Worm (Caenorhabditis elegans) whole organism, young adult: ENCODE results near the gene asp-17.

ENCODE experiments used
- C06A6.2 ChIP-seq: fragments of 200-800 bp; sonication (Bioruptor generic); conservative IDR thresholded peaks from 2 replicates; pipeline ENCODE4 v1.3.6; 2022; ENCODE audit warnings: missing genetic modification characterization, missing compliant biosample characterization
- F49E8.2 ChIP-seq: sonication (generic microtip); optimal IDR thresholded peaks from 3 replicates; lab custom pipeline; 2017; ENCODE audit warnings: missing genetic modification characterization, mild to moderate bottlenecking, missing compliant biosample characterization, antibody characterized with exemption, moderate library complexity; ENCODE audit not compliant: insufficient read depth
- F55B11.4 ChIP-seq: sonication (generic microtip); optimal IDR thresholded peaks from 2 replicates; lab custom pipeline; 2016; ENCODE audit warnings: missing compliant biosample characterization, missing genetic modification characterization, borderline replicate concordance; ENCODE audit not compliant: insufficient read depth
- Y53G8AR.9 ChIP-seq: fragments of 200-800 bp; sonication (Bioruptor generic); conservative IDR thresholded peaks from 2 replicates; pipeline ENCODE4 v1.3.6; 2022; ENCODE audit warnings: missing genetic modification reagents, missing genetic modification characterization, missing compliant biosample characterization
- athp-1 ChIP-seq: sonication (generic microtip); optimal IDR thresholded peaks from 2 replicates; lab custom pipeline; 2017; ENCODE audit warnings: mild to moderate bottlenecking, missing genetic modification characterization, missing compliant biosample characterization
- attf-6 ChIP-seq: fragments of 200-800 bp; sonication (Bioruptor generic); IDR thresholded peaks from 2 replicates; pipeline ENCODE4 v1.3.6; 2022; ENCODE audit warnings: missing genetic modification reagents, missing genetic modification characterization, missing compliant biosample characterization
- ceh-40 ChIP-seq: fragments of 200-800 bp; sonication (Bioruptor generic); IDR thresholded peaks from 2 replicates; pipeline ENCODE4 v1.3.6; 2022; ENCODE audit warnings: missing genetic modification characterization, missing compliant biosample characterization
- egl-18 ChIP-seq: fragments of 200-800 bp; sonication (Bioruptor generic); IDR thresholded peaks from 2 replicates; pipeline ENCODE4 v1.3.6; 2022; ENCODE audit warnings: missing genetic modification reagents, missing genetic modification characterization, missing compliant biosample characterization
- ekl-4 ChIP-seq: fragments of 200-800 bp; sonication (Bioruptor generic); IDR thresholded peaks from 2 replicates; pipeline ENCODE4 v1.3.6; 2022; ENCODE audit warnings: missing genetic modification reagents, missing genetic modification characterization, missing compliant biosample characterization
- gei-17 ChIP-seq: fragments of 200-800 bp; sonication (Bioruptor generic); optimal IDR thresholded peaks from 2 replicates; lab custom pipeline; 2018; ENCODE audit warnings: mild to moderate bottlenecking, missing genetic modification characterization, missing compliant biosample characterization
- lin-54 ChIP-seq: fragments of 200-800 bp; sonication (Bioruptor generic); optimal IDR thresholded peaks from 2 replicates; lab custom pipeline; 2018; ENCODE audit warnings: mild to moderate bottlenecking, missing genetic modification characterization, missing compliant biosample characterization
- madf-6 ChIP-seq: fragments of 200-800 bp; sonication (Bioruptor generic); IDR thresholded peaks from 2 replicates; pipeline ENCODE4 v1.3.6; 2022; ENCODE audit warnings: missing genetic modification reagents, missing genetic modification characterization, missing compliant biosample characterization
- mcd-1 ChIP-seq: fragments of 200-800 bp; sonication (Bioruptor generic); IDR thresholded peaks from 2 replicates; pipeline ENCODE4 v1.3.6; 2022; ENCODE audit warnings: missing genetic modification reagents, missing genetic modification characterization, missing compliant biosample characterization
- mes-4 ChIP-seq: sonication (generic microtip); optimal IDR thresholded peaks from 2 replicates; lab custom pipeline; 2016; ENCODE audit warnings: missing genotype, missing genetic modification characterization, missing compliant biosample characterization
- sdz-38 ChIP-seq: sonication (generic microtip); optimal IDR thresholded peaks from 2 replicates; lab custom pipeline; 2016; ENCODE audit warnings: missing genotype, missing genetic modification characterization, missing compliant biosample characterization
- snpc-1.3 ChIP-seq: sonication (generic microtip); optimal IDR thresholded peaks from 2 replicates; lab custom pipeline; 2017; ENCODE audit warnings: missing genetic modification characterization, mild to moderate bottlenecking, missing compliant biosample characterization, antibody characterized with exemption, moderate library complexity, missing genotype, missing genetic modification reagents; ENCODE audit not compliant: insufficient read depth
- tbx-9 ChIP-seq: sonication (generic microtip); optimal IDR thresholded peaks from 2 replicates; lab custom pipeline; 2016; ENCODE audit warnings: borderline replicate concordance, missing genetic modification characterization, inconsistent platforms, missing compliant biosample characterization
- ztf-22 ChIP-seq: fragments of 200-800 bp; sonication (Bioruptor generic); optimal IDR thresholded peaks from 2 replicates; lab custom pipeline; 2018; ENCODE audit warnings: mild to moderate bottlenecking, missing genetic modification characterization, moderate library complexity, missing compliant biosample characterization
- ztf-6 ChIP-seq: fragments of 200-800 bp; sonication (Bioruptor generic); IDR thresholded peaks from 2 replicates; pipeline ENCODE4 v1.3.6; 2022; ENCODE audit warnings: missing genetic modification reagents, missing genetic modification characterization, missing compliant biosample characterization

asp-17 gene

ce11 chrV:18990238-18990901 lies 46.8 kb downstream of the asp-17 start, which contains the start of the genes reps-1 and Y39B6A.37 (continued):
- TF ChIP-seq snpc-1.3 (tag; lab: Kevin White, UChicago) (peak; percentile 1), ekl-4 (GFP tag; lab: Robert Waterston, UW) (no peak; the same call in 1 of the 2 replicates), ztf-22 (GFP tag; lab: Kevin White, UChicago) (no peak), egl-18 (GFP tag; lab: Robert Waterston, UW) (no peak), F49E8.2 (tag; lab: Kevin White, UChicago) (no peak), madf-6 (peak; percentile 69), lin-54 (peak; percentile 74), athp-1 (tag; lab: Kevin White, UChicago) (no peak), tbx-9 (tag; lab: Kevin White, UChicago) (no peak), mcd-1 (GFP tag; lab: Robert Waterston, UW) (peak; percentile 85), ztf-6 (no peak), sdz-38 (tag; lab: Kevin White, UChicago) (no peak), attf-6 (GFP tag; lab: Robert Waterston, UW) (0 out of 2 replicates have a peak, but pooled peaks have one; percentile 33), F55B11.4 (tag; lab: Kevin White, UChicago) (no peak), ceh-40 (GFP tag; lab: Robert Waterston, UW) (no peak), mes-4 (tag; lab: Kevin White, UChicago) (no peak), C06A6.2 (GFP tag; lab: Robert Waterston, UW) (peak; percentile 72)
- TF ChIP-seq, all 124 proteins: peak for 43

ce11 chrV:18986103-18986502 lies 51.0 kb downstream of the asp-17 start:
- TF ChIP-seq Y53G8AR.9 (GFP tag; lab: Robert Waterston, UW) (0 out of 2 replicates have a peak, but pooled peaks have one; percentile 54), gei-17 (no peak)
- TF ChIP-seq, all 124 proteins: peak for 1
